Fruit fly (Drosophila melanogaster): Measurements from ENCODE around the gene lds.

The lds gene

dm6 chr3R:7920196-7920595, at the start of gene lds, which contains the start of gene CG10445 (continued):
- peak; percentile 98 for TF ChIP-seq CG7357 (GFP tag; IDR thresholded peaks at IDR 0.05)
- no peak for TF ChIP-seq CG12219 (GFP tag; optimal IDR thresholded peaks at IDR 0.05)
- TF ChIP-seq stwl (tag; optimal IDR thresholded peaks at IDR 0.05): peak; percentile 90
- TF ChIP-seq croc (GFP tag; conservative IDR thresholded peaks at IDR 0.05): no peak
- TF ChIP-seq Meics (GFP tag; optimal IDR thresholded peaks at IDR 0.05): no peak
- TF ChIP-seq nerfin-1 (tag; optimal IDR thresholded peaks at IDR 0.05): no peak
- no peak for TF ChIP-seq fd102C (GFP tag; optimal IDR thresholded peaks at IDR 0.05)
- no peak for TF ChIP-seq Poxn (GFP tag; IDR thresholded peaks at IDR 0.05)
- TF ChIP-seq eve (GFP tag; optimal IDR thresholded peaks at IDR 0.05): no peak
- TF ChIP-seq nau (GFP tag; optimal IDR thresholded peaks at IDR 0.05): no peak
- TF ChIP-seq CG10321 (GFP tag; IDR thresholded peaks at IDR 0.05): no peak
- TF ChIP-seq MTF-1 (GFP tag; optimal IDR thresholded peaks at IDR 0.05; ENCODE audit: borderline replicate concordance): no peak
- peak; percentile 47 for TF ChIP-seq HmgD (GFP tag; optimal IDR thresholded peaks at IDR 0.05)
- TF ChIP-seq CG13775 (GFP tag; optimal IDR thresholded peaks at IDR 0.05): no peak
- TF ChIP-seq fd64A (GFP tag; optimal IDR thresholded peaks at IDR 0.05): no peak
- TF ChIP-seq Camta (GFP tag; optimal IDR thresholded peaks at IDR 0.05): peak; percentile 4
- TF ChIP-seq insv (GFP tag; optimal IDR thresholded peaks at IDR 0.05): no peak
- no peak for TF ChIP-seq kay (GFP tag; optimal IDR thresholded peaks at IDR 0.05)
- no peak for TF ChIP-seq sqz (GFP tag; optimal IDR thresholded peaks at IDR 0.05)
- no peak for TF ChIP-seq CG3065 (GFP tag; optimal IDR thresholded peaks at IDR 0.05)
- TF ChIP-seq pfk (GFP tag; optimal IDR thresholded peaks at IDR 0.05): no peak
- no peak for TF ChIP-seq CG18599 (GFP tag; optimal IDR thresholded peaks at IDR 0.05)
- no peak for TF ChIP-seq CG3163 (GFP tag; optimal IDR thresholded peaks at IDR 0.05)
- TF ChIP-seq CG13296 (GFP tag; optimal IDR thresholded peaks at IDR 0.05): no peak
- TF ChIP-seq crol (GFP tag; IDR thresholded peaks at IDR 0.05): no peak
- peak; percentile 93 for TF ChIP-seq CG2116 (GFP tag; optimal IDR thresholded peaks at IDR 0.05)
- TF ChIP-seq Nf-YB (GFP tag; optimal IDR thresholded peaks at IDR 0.05): no peak
- no peak for TF ChIP-seq Hmx (GFP tag; optimal IDR thresholded peaks at IDR 0.05)
- TF ChIP-seq Elba2 (GFP tag; optimal IDR thresholded peaks at IDR 0.05): peak; percentile 22
- no peak for TF ChIP-seq tio (GFP tag; optimal IDR thresholded peaks at IDR 0.05)
- TF ChIP-seq CG11504 (tag; optimal IDR thresholded peaks at IDR 0.05): no peak
- no peak for TF ChIP-seq CG7372 (GFP tag; IDR thresholded peaks at IDR 0.05)
- no peak for TF ChIP-seq CG5245 (GFP tag; optimal IDR thresholded peaks at IDR 0.05)
- no peak for TF ChIP-seq ttk (GFP tag; IDR thresholded peaks at IDR 0.05)
- no peak for TF ChIP-seq kni (GFP tag; optimal IDR thresholded peaks at IDR 0.05)
- peak; percentile 57 for TF ChIP-seq nmo (GFP tag; optimal IDR thresholded peaks at IDR 0.05)
- peak; percentile 60 for TF ChIP-seq CG3847 (GFP tag; IDR thresholded peaks at IDR 0.05)
- TF ChIP-seq cwo (GFP tag; optimal IDR thresholded peaks at IDR 0.05): no peak
- TF ChIP-seq Xbp1 (GFP tag; optimal IDR thresholded peaks at IDR 0.05): peak; percentile 32
- no peak for TF ChIP-seq Dip3 (GFP tag; optimal IDR thresholded peaks at IDR 0.05)
- no peak for TF ChIP-seq CG8359 (GFP tag; optimal IDR thresholded peaks at IDR 0.05; ENCODE audit: borderline replicate concordance)
- no peak for TF ChIP-seq so (GFP tag; IDR thresholded peaks at IDR 0.05)
- TF ChIP-seq bowl (GFP tag; IDR thresholded peaks at IDR 0.05): no peak
- TF ChIP-seq sens-2 (GFP tag; IDR thresholded peaks at IDR 0.05): no peak
- no peak for TF ChIP-seq sd (tag; optimal IDR thresholded peaks at IDR 0.05)
- TF ChIP-seq Sox100B (GFP tag; optimal IDR thresholded peaks at IDR 0.05): no peak
- TF ChIP-seq Ssrp (tag; optimal IDR thresholded peaks at IDR 0.05): no peak
- no peak for TF ChIP-seq Pdp1 (GFP tag; optimal IDR thresholded peaks at IDR 0.05)
- peak; percentile 87 for TF ChIP-seq vnd (GFP tag; IDR thresholded peaks at IDR 0.05; ENCODE audit: partially characterized antibody)
- TF ChIP-seq cg (GFP tag; optimal IDR thresholded peaks at IDR 0.05): no peak
- peak; percentile 57 for TF ChIP-seq CG15514 (GFP tag; optimal IDR thresholded peaks at IDR 0.05)

Data from whole organism, embryonic.